Fruit fly (Drosophila melanogaster): ENCODE results near the gene CG13685.

CG13685 gene

DNA sequence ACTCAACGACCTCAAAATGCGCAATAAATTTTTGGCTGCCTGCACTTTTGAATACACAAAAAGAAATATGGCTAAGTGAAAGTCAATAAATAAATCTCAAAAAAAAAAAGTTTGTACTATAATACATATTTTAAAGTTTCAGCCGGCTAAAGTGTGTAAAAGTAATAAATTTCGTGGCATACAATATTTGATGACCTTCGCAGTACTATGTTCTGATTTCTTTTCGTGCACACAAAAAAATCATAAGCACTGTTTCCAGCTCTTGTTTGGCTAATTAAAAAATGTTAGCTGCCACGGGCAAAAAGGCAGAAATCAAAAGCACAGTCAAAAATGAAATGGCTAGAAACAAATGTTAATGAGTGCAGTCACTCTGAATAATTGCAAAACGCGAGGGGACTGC, 45.1 kb downstream of the CG13685 start (continued):
- TF ChIP-seq CG34422 (GFP tag; IDR thresholded peaks at IDR 0.05) (no peak), CG17829 (tag; optimal IDR thresholded peaks at IDR 0.05) (no peak), gce (GFP tag; IDR thresholded peaks at IDR 0.05) (no peak), CG18599 (GFP tag; optimal IDR thresholded peaks at IDR 0.05) (peak; percentile 3), CG33213 (GFP tag; optimal IDR thresholded peaks at IDR 0.05) (no peak), CG2116 (GFP tag; optimal IDR thresholded peaks at IDR 0.05) (no peak), Ptx1 (GFP tag; IDR thresholded peaks at IDR 0.05) (peak; percentile 36; the same call in 1 of the 2 replicates), da (GFP tag; optimal IDR thresholded peaks at IDR 0.05) (no peak), BEAF-32 (GFP tag; optimal IDR thresholded peaks at IDR 0.05) (no peak), ato (GFP tag; IDR thresholded peaks at IDR 0.05; ENCODE audit: partially characterized antibody) (no peak), chn (GFP tag; optimal IDR thresholded peaks at IDR 0.05) (no peak), Fer3 (tag; optimal IDR thresholded peaks at IDR 0.05) (peak; percentile 2), CG9437 (GFP tag; optimal IDR thresholded peaks at IDR 0.05) (no peak), CoRest (tag; optimal IDR thresholded peaks at IDR 0.05) (no peak), corto (GFP tag; optimal IDR thresholded peaks at IDR 0.05) (peak; percentile 90), CG4707 (GFP tag; optimal IDR thresholded peaks at IDR 0.05) (no peak), CG3065 (GFP tag; optimal IDR thresholded peaks at IDR 0.05) (no peak), Dbx (GFP tag; IDR thresholded peaks at IDR 0.05) (no peak), CG34224 (GFP tag; IDR thresholded peaks at IDR 0.05; ENCODE audit: partially characterized antibody) (no peak), Ravus (GFP tag; IDR thresholded peaks at IDR 0.05) (no peak; the same call in 1 of the 2 replicates), Hr3 (GFP tag; optimal IDR thresholded peaks at IDR 0.05) (no peak), scrt (GFP tag; optimal IDR thresholded peaks at IDR 0.05) (no peak), lov (optimal IDR thresholded peaks at IDR 0.05) (no peak), lov (GFP tag; IDR thresholded peaks at IDR 0.05) (no peak), H15 (GFP tag; IDR thresholded peaks at IDR 0.05) (no peak), NFAT (GFP tag; IDR thresholded peaks at IDR 0.05) (no peak), lbe (GFP tag; optimal IDR thresholded peaks at IDR 0.05) (peak; percentile 94), sim (GFP tag; IDR thresholded peaks at IDR 0.05) (no peak), vfl (GFP tag; optimal IDR thresholded peaks at IDR 0.05) (no peak), Hr51 (GFP tag; optimal IDR thresholded peaks at IDR 0.05) (peak in 1 of 2 experiments; percentile 24), hbn (GFP tag; IDR thresholded peaks at IDR 0.05; ENCODE audit: partially characterized antibody) (no peak), gro (GFP tag; optimal IDR thresholded peaks at IDR 0.05) (no peak), CG15601 (tag; optimal IDR thresholded peaks at IDR 0.05) (no peak), her (GFP tag; optimal IDR thresholded peaks at IDR 0.05) (no peak), pros (GFP tag; optimal IDR thresholded peaks at IDR 0.05) (no peak), ase (GFP tag; IDR thresholded peaks at IDR 0.05) (no peak), gt (GFP tag; IDR thresholded peaks at IDR 0.05) (no peak), ham (GFP tag; IDR thresholded peaks at IDR 0.05) (no peak), mirr (GFP tag; optimal IDR thresholded peaks at IDR 0.05) (no peak), CG7271 (tag; optimal IDR thresholded peaks at IDR 0.05) (no peak), knrl (GFP tag; IDR thresholded peaks at IDR 0.05; ENCODE audit: partially characterized antibody) (no peak), ewg (GFP tag; optimal IDR thresholded peaks at IDR 0.05) (no peak), hb (GFP tag; IDR thresholded peaks at IDR 0.05; ENCODE audit: partially characterized antibody) (no peak), tio (GFP tag; optimal IDR thresholded peaks at IDR 0.05) (peak; percentile 3), Myb (GFP tag; optimal IDR thresholded peaks at IDR 0.05) (no peak), CG32532 (GFP tag; IDR thresholded peaks at IDR 0.05) (no peak), dm (GFP tag; optimal IDR thresholded peaks at IDR 0.05) (no peak), sens (GFP tag) (peak; percentile 35)
